Worm (Caenorhabditis elegans): Measurements from ENCODE around the gene rpl-9.

Gene rpl-9

ce11 chrIII:7559869-7560268 lies 12.8 kb downstream of the rpl-9 start:
- TF ChIP-seq zip-8 (tag; optimal IDR thresholded peaks at IDR 0.05) (no peak), unc-120 (tag; optimal IDR thresholded peaks at IDR 0.05; ENCODE audit: poor library complexity, severe bottlenecking) (peak; percentile 83), ceh-83 (GFP tag; optimal IDR thresholded peaks at IDR 0.05) (peak; percentile 3), unc-39 (tag; optimal IDR thresholded peaks at IDR 0.05) (no peak), unc-62 (GFP tag; optimal IDR thresholded peaks at IDR 0.05) (peak; percentile 100), hlh-1 (tag; optimal IDR thresholded peaks at IDR 0.05) (peak; percentile 80)

ce11 chrIII:7558658-7559057 lies 14.0 kb downstream of the rpl-9 start:
- no peak for TF ChIP-seq ham-2 (GFP tag; optimal IDR thresholded peaks at IDR 0.05)
- peak; percentile 68 for TF ChIP-seq unc-62 (GFP tag; optimal IDR thresholded peaks at IDR 0.05)
- TF ChIP-seq hlh-1 (tag; optimal IDR thresholded peaks at IDR 0.05), result no peak
- no peak for TF ChIP-seq ceh-43 (GFP tag; optimal IDR thresholded peaks at IDR 0.05)
- no peak for TF ChIP-seq ceh-83 (GFP tag; optimal IDR thresholded peaks at IDR 0.05)
- TF ChIP-seq ceh-39 (tag; optimal IDR thresholded peaks at IDR 0.05), result no peak
- no peak for TF ChIP-seq nhr-28 (tag; optimal IDR thresholded peaks at IDR 0.05)
- no peak for TF ChIP-seq sem-2 (GFP tag; optimal IDR thresholded peaks at IDR 0.05)
- no peak for TF ChIP-seq blmp-1 (tag; optimal IDR thresholded peaks at IDR 0.05)
- TF ChIP-seq ces-1 (GFP tag; optimal IDR thresholded peaks at IDR 0.05), result peak; percentile 85
- peak; percentile 67 for TF ChIP-seq nhr-2 (tag; optimal IDR thresholded peaks at IDR 0.05)
- no peak for TF ChIP-seq unc-39 (tag; optimal IDR thresholded peaks at IDR 0.05)
- TF ChIP-seq M03D4.4 (tag; optimal IDR thresholded peaks at IDR 0.05), result no peak
- peak; percentile 6 for TF ChIP-seq mls-2 (tag; optimal IDR thresholded peaks at IDR 0.05)

ce11 chrIII:7557930-7558470 lies 14.6 kb downstream of the rpl-9 start:
- no peak for TF ChIP-seq pha-4 (tag; optimal IDR thresholded peaks at IDR 0.05)
- TF ChIP-seq lsy-2 (tag; optimal IDR thresholded peaks at IDR 0.05), result no peak

ce11 chrIII:7555360-7555759 lies 17.3 kb downstream of the rpl-9 start, which contains the start of gene ceh-13:
ceh-13 (plus strand) TSS chrIII:7555660.
- TF ChIP-seq unc-62 (GFP tag; optimal IDR thresholded peaks at IDR 0.05) (no peak), tbx-8 (GFP tag; optimal IDR thresholded peaks at IDR 0.05) (no peak), bed-3 (GFP tag; optimal IDR thresholded peaks at IDR 0.05) (no peak), nhr-2 (tag; optimal IDR thresholded peaks at IDR 0.05) (no peak), nhr-237 (tag; optimal IDR thresholded peaks at IDR 0.05) (no peak), unc-120 (tag; optimal IDR thresholded peaks at IDR 0.05; ENCODE audit: poor library complexity, severe bottlenecking) (no peak), ces-1 (GFP tag; optimal IDR thresholded peaks at IDR 0.05) (no peak), ham-2 (GFP tag; optimal IDR thresholded peaks at IDR 0.05) (no peak), ceh-43 (GFP tag; optimal IDR thresholded peaks at IDR 0.05) (no peak), blmp-1 (tag; optimal IDR thresholded peaks at IDR 0.05) (no peak), sem-2 (GFP tag; optimal IDR thresholded peaks at IDR 0.05) (no peak), mab-5 (tag; optimal IDR thresholded peaks at IDR 0.05) (no peak), hlh-1 (tag; optimal IDR thresholded peaks at IDR 0.05) (no peak), sptf-1 (tag; optimal IDR thresholded peaks at IDR 0.05) (no peak), lin-13 (tag; optimal IDR thresholded peaks at IDR 0.05) (no peak), elt-3 (tag; optimal IDR thresholded peaks at IDR 0.05) (no peak), pha-4 (tag; optimal IDR thresholded peaks at IDR 0.05) (no peak)

- TF ChIP-seq nhr-2 (tag; optimal IDR thresholded peaks at IDR 0.05) (no peak), elt-3 (tag; optimal IDR thresholded peaks at IDR 0.05) (no peak), mab-5 (tag; optimal IDR thresholded peaks at IDR 0.05) (peak; percentile 92), lsy-2 (tag; optimal IDR thresholded peaks at IDR 0.05) (peak; percentile 61), unc-120 (tag; optimal IDR thresholded peaks at IDR 0.05; ENCODE audit: poor library complexity, severe bottlenecking) (peak; percentile 84), M03D4.4 (tag; optimal IDR thresholded peaks at IDR 0.05) (peak; percentile 11), lin-32 (GFP tag; optimal IDR thresholded peaks at IDR 0.05) (no peak), lin-13 (tag; optimal IDR thresholded peaks at IDR 0.05) (no peak), unc-62 (GFP tag; optimal IDR thresholded peaks at IDR 0.05) (peak; percentile 99), nhr-76 (tag; optimal IDR thresholded peaks at IDR 0.05) (no peak), nhr-12 (tag; optimal IDR thresholded peaks at IDR 0.05) (no peak), ces-1 (GFP tag; optimal IDR thresholded peaks at IDR 0.05) (no peak), bed-3 (GFP tag; optimal IDR thresholded peaks at IDR 0.05) (no peak), cnd-1 (tag; optimal IDR thresholded peaks at IDR 0.05) (no peak)
Observed at ce11 chrIII:7554697-7555145, 17.9 kb downstream of the rpl-9 start.

Measured in whole organism, mixed stage, embryonic.